Worm (Caenorhabditis elegans): ENCODE results near the gene plpr-1.

ce11 chrII:11247414-11247813, 25.3 kb downstream of the plpr-1 start, which contains the start of gene T06D8.10:
- no peak for TF ChIP-seq hlh-13 (GFP tag; optimal IDR thresholded peaks at IDR 0.05)
- no peak for TF ChIP-seq lin-11 (tag; optimal IDR thresholded peaks at IDR 0.05)
- TF ChIP-seq pha-2 (tag; optimal IDR thresholded peaks at IDR 0.05): no peak
- TF ChIP-seq pros-1 (tag; optimal IDR thresholded peaks at IDR 0.05): no peak
- no peak for TF ChIP-seq F13H6.1 (tag; optimal IDR thresholded peaks at IDR 0.05)
